Worm (Caenorhabditis elegans) whole organism, L4 larva: ENCODE data around the gene B0244.16.

Source experiments
- ZK546.5 ChIP-seq, 2 experiments: sonication (generic microtip); optimal IDR thresholded peaks; 2 replicates each; lab custom pipeline; 2017; ENCODE audit warnings: missing biosample characterization in 2 of 2, missing genetic modification characterization in 2 of 2
- lin-39 ChIP-seq: fragments of 150-350 bp; optimal IDR thresholded peaks from 2 replicates; lab custom pipeline; 2014; ENCODE audit warnings: missing biosample characterization, missing genetic modification reagents, missing genetic modification characterization
- mdl-1 ChIP-seq, 2 experiments: fragments of 150-350 bp in 1 of 2; sonication (generic microtip) in 1 of 2; optimal IDR thresholded peaks; 2 replicates each; lab custom pipeline; 2014 to 2017; ENCODE audit warnings: missing biosample characterization in 2 of 2, missing genetic modification characterization in 2 of 2
- unc-39 ChIP-seq: sonication (generic microtip); optimal IDR thresholded peaks from 2 replicates; lab custom pipeline; 2017; ENCODE audit warnings: missing biosample characterization, missing genetic modification characterization
- ztf-11 ChIP-seq: fragments of 150-350 bp; optimal IDR thresholded peaks from 2 replicates; lab custom pipeline; 2014; ENCODE audit warnings: missing biosample characterization, missing genetic modification characterization

DNA sequence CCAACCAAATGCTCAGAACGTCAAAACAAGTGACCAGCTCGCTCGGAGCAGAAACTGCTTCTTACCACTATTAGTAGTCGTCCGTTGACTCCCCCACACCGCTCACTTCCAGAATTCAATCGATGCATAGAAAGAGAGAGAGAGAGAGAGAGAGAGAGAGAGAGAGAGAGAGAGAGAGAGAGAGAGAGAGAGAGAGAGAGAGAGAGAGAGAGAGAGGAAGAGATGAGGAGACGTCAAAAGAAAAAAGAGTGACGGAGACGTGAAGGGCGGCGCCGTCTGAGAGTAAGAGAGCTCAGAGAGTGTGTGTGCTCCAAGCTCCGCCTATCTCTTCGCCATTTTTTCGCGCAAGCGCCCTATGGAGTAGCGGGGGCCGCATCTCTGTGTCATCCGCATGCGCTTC, 14.4 kb downstream of the B0244.16 start, which contains the start of gene ida-1:
- TF ChIP-seq lin-39 (tag; lab: Kevin White, UChicago), result no peak
- no peak for TF ChIP-seq mdl-1 (tag; optimal IDR thresholded peaks at IDR 0.05; lab: Kevin White, UChicago)
- no peak for TF ChIP-seq unc-39
- TF ChIP-seq ZK546.5 (tag; optimal IDR thresholded peaks at IDR 0.05; lab: Kevin White, UChicago), result no peak
- TF ChIP-seq ztf-11 (tag; lab: Kevin White, UChicago), result no peak
